Worm (Caenorhabditis elegans) whole organism, late embryonic: Measurements from ENCODE around the gene H03G16.6.

ENCODE experiments used
- ama-1 ChIP-seq: fragments of 150-350 bp; optimal IDR thresholded peaks from 2 replicates; lab custom pipeline; 2014
- dmd-4 ChIP-seq: sonication (generic microtip); optimal IDR thresholded peaks from 2 replicates; lab custom pipeline; 2016; ENCODE audit warnings: borderline replicate concordance, missing genetic modification characterization, missing compliant biosample characterization
- ets-4 ChIP-seq: sonication (generic microtip); optimal IDR thresholded peaks from 2 replicates; lab custom pipeline; 2016; ENCODE audit warnings: missing genetic modification characterization, missing compliant biosample characterization
- hlh-15 ChIP-seq: sonication (generic microtip); optimal IDR thresholded peaks from 2 replicates; lab custom pipeline; 2016; ENCODE audit warnings: missing genetic modification characterization, missing compliant biosample characterization
- hlh-8 ChIP-seq: sonication (generic microtip); optimal IDR thresholded peaks from 2 replicates; lab custom pipeline; 2016; ENCODE audit warnings: missing genotype, missing genetic modification characterization, missing compliant biosample characterization
- nhr-232 ChIP-seq: sonication (generic microtip); optimal IDR thresholded peaks from 2 replicates; lab custom pipeline; 2016; ENCODE audit warnings: missing genetic modification characterization, missing compliant biosample characterization
- pat-9 ChIP-seq: fragments of 200-800 bp; sonication (Bioruptor generic); optimal IDR thresholded peaks from 2 replicates; lab custom pipeline; 2018; ENCODE audit warnings: mild to moderate bottlenecking, missing genetic modification characterization, moderate library complexity, missing compliant biosample characterization
- pqm-1 ChIP-seq: sonication (generic microtip); optimal IDR thresholded peaks from 2 replicates; lab custom pipeline; 2016; ENCODE audit warnings: missing genetic modification characterization, missing compliant biosample characterization
- unc-3 ChIP-seq, 2 experiments: fragments of 200-800 bp in 1 of 2; sonication (Bioruptor generic) in 1 of 2; sonication (generic microtip) in 1 of 2; conservative IDR thresholded peaks in 1 of 2; optimal IDR thresholded peaks in 1 of 2; 2 replicates each; pipeline versions ENCODE4 v1.3.6 to Lab custom; 2016 to 2022; ENCODE audit warnings: missing compliant biosample characterization in 2 of 2, missing genetic modification characterization in 2 of 2, missing genetic modification reagents in 1 of 2

DNA sequence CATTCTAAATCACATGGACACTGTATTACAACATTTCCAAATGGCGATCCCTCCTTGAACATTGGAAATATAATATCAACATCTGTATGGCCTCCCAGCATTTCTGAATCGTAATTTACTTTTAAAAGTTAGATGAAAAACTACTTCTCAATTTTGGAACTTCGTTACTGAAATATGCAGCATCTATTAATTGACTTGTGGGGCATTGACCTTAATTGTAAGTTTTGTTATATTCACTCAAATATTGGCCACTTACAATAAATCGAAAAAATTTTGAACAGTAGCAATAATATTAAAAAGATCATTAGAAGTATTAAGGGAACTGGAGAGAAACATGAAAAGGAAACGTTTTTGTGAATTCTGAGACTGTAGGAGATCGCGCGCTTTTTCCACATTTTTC is 16.8 kb downstream of the H03G16.6 start, which contains the start of gene mam-6:
- no peak for TF ChIP-seq ama-1 (lab: Kevin White, UChicago)
- TF ChIP-seq unc-3 (GFP tag; conservative IDR thresholded peaks at IDR 0.05; lab: Robert Waterston, UW): no peak
- no peak for TF ChIP-seq unc-3 (tag; optimal IDR thresholded peaks at IDR 0.05; lab: Kevin White, UChicago)
- TF ChIP-seq ets-4 (tag; lab: Kevin White, UChicago): no peak
- TF ChIP-seq nhr-232: no peak
- TF ChIP-seq pqm-1 (tag; lab: Kevin White, UChicago): no peak
- no peak for TF ChIP-seq hlh-8
- no peak for TF ChIP-seq hlh-15 (tag; lab: Kevin White, UChicago)
- no peak for TF ChIP-seq dmd-4 (tag; lab: Kevin White, UChicago)
- TF ChIP-seq pat-9: no peak
